Worm (Caenorhabditis elegans) whole organism, L4/young adult: ENCODE results near the gene C14B9.8.

Experiments used
- W03F9.2 ChIP-seq: fragments of 150-350 bp; optimal IDR thresholded peaks from 2 replicates; lab custom pipeline; 2014; ENCODE audit warnings: missing biosample characterization, missing genetic modification characterization
- dao-5 ChIP-seq: sonication (generic microtip); optimal IDR thresholded peaks from 2 replicates; lab custom pipeline; 2016; ENCODE audit warnings: missing genotype, missing genetic modification characterization, moderate library complexity, missing compliant biosample characterization
- him-1 ChIP-seq: sonication (generic microtip); optimal IDR thresholded peaks from 2 replicates; lab custom pipeline; 2016; ENCODE audit warnings: missing genotype, missing genetic modification reagents, missing genetic modification characterization, missing compliant biosample characterization

DNA sequence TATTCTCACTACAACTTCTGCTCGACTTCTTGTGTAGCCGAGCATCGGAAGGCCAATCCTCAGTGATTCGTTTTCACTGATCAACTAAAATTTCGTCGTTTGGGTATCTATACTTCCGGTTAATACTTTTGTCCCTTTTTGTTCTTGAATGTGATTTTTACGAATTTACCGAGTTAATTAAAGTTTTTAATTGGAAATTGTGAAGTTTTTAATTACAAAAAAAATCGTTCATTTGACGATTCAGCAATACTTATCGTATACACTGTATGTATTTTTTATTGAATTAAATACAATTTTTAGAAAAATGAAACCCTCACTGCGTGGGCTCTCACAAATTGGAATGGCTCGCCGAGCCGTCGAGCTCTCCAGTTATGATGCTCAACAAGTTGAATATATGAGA lies 53.0 kb downstream of the C14B9.8 start, which contains the start of gene idi-1:
- no peak for TF ChIP-seq W03F9.2
- TF ChIP-seq him-1 (tag; lab: Kevin White, UChicago) = no peak
- TF ChIP-seq dao-5 = no peak
